Worm (Caenorhabditis elegans) whole organism, midembryonic: ENCODE measurements around the gene K08E4.8.

ENCODE experiments used
- T22C8.4 ChIP-seq: fragments of 200-800 bp; sonication (Bioruptor generic); IDR thresholded peaks from 2 replicates; pipeline ENCODE4 v1.3.6; 2022; ENCODE audit warnings: missing genetic modification characterization, missing compliant biosample characterization
- cog-1 ChIP-seq: sonication (generic microtip); optimal IDR thresholded peaks from 2 replicates; lab custom pipeline; 2016; ENCODE audit warnings: missing genetic modification characterization, missing compliant biosample characterization
- flt-1 ChIP-seq: fragments of 200-800 bp; sonication (Bioruptor generic); IDR thresholded peaks from 2 replicates; pipeline ENCODE4 v1.3.6; 2022; ENCODE audit warnings: missing genetic modification characterization, missing compliant biosample characterization
- klf-2 ChIP-seq: fragments of 200-800 bp; sonication (Bioruptor generic); conservative IDR thresholded peaks from 2 replicates; pipeline ENCODE4 v1.3.6; 2022; ENCODE audit warnings: missing genetic modification reagents, missing genetic modification characterization, missing compliant biosample characterization
- ref-1 ChIP-seq: fragments of 200-800 bp; sonication (Bioruptor generic); conservative IDR thresholded peaks from 2 replicates; pipeline ENCODE4 v1.3.6; 2022; ENCODE audit warnings: missing genetic modification reagents, missing genetic modification characterization, missing compliant biosample characterization
- ztf-23 ChIP-seq: fragments of 200-800 bp; sonication (Bioruptor generic); IDR thresholded peaks from 2 replicates; pipeline ENCODE4 v1.3.6; 2022; ENCODE audit warnings: missing genetic modification reagents, missing genetic modification characterization, missing compliant biosample characterization
- ztf-29 ChIP-seq: fragments of 200-800 bp; sonication (Bioruptor generic); IDR thresholded peaks from 2 replicates; pipeline ENCODE4 v1.3.6; 2022; ENCODE audit warnings: missing genetic modification reagents, missing genetic modification characterization, missing compliant biosample characterization

DNA sequence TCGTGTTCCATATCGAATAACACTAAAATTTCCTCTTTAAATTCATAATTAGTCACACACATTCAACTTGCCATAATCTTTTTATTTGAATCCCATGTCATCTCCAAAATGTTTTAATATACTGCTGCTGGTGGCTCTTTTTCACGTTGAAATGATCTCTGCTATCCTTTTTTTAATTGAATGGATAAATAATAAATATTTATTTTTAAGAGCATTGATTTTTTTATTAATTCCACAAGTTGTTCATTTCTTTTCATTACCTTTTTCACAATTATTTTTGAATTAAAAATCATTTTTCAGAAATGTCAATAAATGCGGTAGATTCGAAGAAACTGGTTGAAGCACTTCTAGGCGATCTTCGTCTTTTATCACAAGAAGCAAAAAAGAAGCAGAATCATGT lies 35.4 kb upstream of the K08E4.8 start, which contains the start of gene mon-2:
- no peak for TF ChIP-seq T22C8.4 (GFP tag; lab: Robert Waterston, UW)
- TF ChIP-seq ref-1 (GFP tag; lab: Robert Waterston, UW): no peak
- TF ChIP-seq ztf-23 (GFP tag; lab: Robert Waterston, UW): no peak
- no peak for TF ChIP-seq klf-2 (GFP tag; lab: Robert Waterston, UW)
- no peak for TF ChIP-seq ztf-29 (GFP tag; lab: Robert Waterston, UW)
- no peak for TF ChIP-seq flt-1
- no peak for TF ChIP-seq cog-1 (tag; lab: Kevin White, UChicago)
